Worm (Caenorhabditis elegans) whole organism, L2 larva: ENCODE data around the gene lig-1.
A peak's percentile ranks its signal among the peaks of the same experiment; 100 is the strongest.

Experiments
- F13H6.1 ChIP-seq: sonication (generic microtip); optimal IDR thresholded peaks from 2 replicates; lab custom pipeline; 2016; ENCODE audit warnings: missing genetic modification characterization, missing compliant biosample characterization
- R02D3.7 ChIP-seq: fragments of 150-350 bp; optimal IDR thresholded peaks from 2 replicates; lab custom pipeline; 2014; ENCODE audit warnings: missing biosample characterization, missing genetic modification characterization
- Y55F3AM.14 ChIP-seq: fragments of 200-800 bp; sonication (Bioruptor generic); optimal IDR thresholded peaks from 2 replicates; lab custom pipeline; 2018; ENCODE audit warnings: mild to moderate bottlenecking, missing genetic modification characterization, missing compliant biosample characterization
- ZK546.5 ChIP-seq: sonication (generic microtip); optimal IDR thresholded peaks from 2 replicates; lab custom pipeline; 2017; ENCODE audit warnings: missing biosample characterization, missing genetic modification characterization
- alr-1 ChIP-seq: fragments of 150-350 bp; optimal IDR thresholded peaks from 2 replicates; lab custom pipeline; 2014; ENCODE audit warnings: missing biosample characterization, missing genetic modification characterization
- aly-2 ChIP-seq: fragments of 150-350 bp; optimal IDR thresholded peaks from 2 replicates; lab custom pipeline; 2014; ENCODE audit warnings: missing biosample characterization, missing genetic modification characterization
- ama-1 ChIP-seq: fragments of 150-350 bp; optimal IDR thresholded peaks from 2 replicates; lab custom pipeline; 2018; ENCODE audit warnings: inconsistent platforms
- ceh-82 ChIP-seq: fragments of 150-350 bp; optimal IDR thresholded peaks from 2 replicates; lab custom pipeline; 2014; ENCODE audit warnings: missing biosample characterization, missing genetic modification characterization
- crh-2 ChIP-seq: sonication (generic microtip); optimal IDR thresholded peaks from 2 replicates; lab custom pipeline; 2017; ENCODE audit warnings: missing biosample characterization, missing genetic modification characterization
- elt-1 ChIP-seq: fragments of 150-350 bp; optimal IDR thresholded peaks from 2 replicates; lab custom pipeline; 2014; ENCODE audit warnings: missing biosample characterization, missing genetic modification characterization
- elt-3 ChIP-seq: sonication (generic microtip); optimal IDR thresholded peaks from 2 replicates; lab custom pipeline; 2017; ENCODE audit warnings: missing biosample characterization, missing genetic modification characterization
- fos-1 ChIP-seq: fragments of 150-350 bp; optimal IDR thresholded peaks from 2 replicates; lab custom pipeline; 2014; ENCODE audit warnings: missing biosample characterization, missing genetic modification characterization
- gmeb-1 ChIP-seq: fragments of 150-350 bp; optimal IDR thresholded peaks from 2 replicates; lab custom pipeline; 2014; ENCODE audit warnings: missing biosample characterization, missing genetic modification characterization
- lin-11 ChIP-seq: fragments of 150-350 bp; sonication (generic microtip); optimal IDR thresholded peaks from 2 replicates; lab custom pipeline; 2014; ENCODE audit warnings: missing biosample characterization, missing genetic modification characterization, inconsistent platforms, mixed read lengths
- lin-13 ChIP-seq: fragments of 150-350 bp; optimal IDR thresholded peaks from 2 replicates; lab custom pipeline; 2014; ENCODE audit warnings: missing biosample characterization, missing genetic modification reagents, missing genetic modification characterization
- lin-39 ChIP-seq: fragments of 150-350 bp; optimal IDR thresholded peaks from 2 replicates; lab custom pipeline; 2014; ENCODE audit warnings: missing biosample characterization, missing genetic modification reagents, missing genetic modification characterization
- lsy-2 ChIP-seq, 2 experiments: fragments of 150-350 bp in 1 of 2; sonication (generic microtip) in 1 of 2; optimal IDR thresholded peaks; 2 replicates each; lab custom pipeline; 2014 to 2017; ENCODE audit warnings: missing biosample characterization in 2 of 2, missing genetic modification characterization in 2 of 2
- mab-5 ChIP-seq: fragments of 150-350 bp; optimal IDR thresholded peaks from 2 replicates; lab custom pipeline; 2014; ENCODE audit warnings: missing biosample characterization, missing genetic modification characterization
- mbf-1 ChIP-seq: sonication (generic microtip); optimal IDR thresholded peaks from 2 replicates; lab custom pipeline; 2017; ENCODE audit warnings: missing biosample characterization, missing genetic modification characterization
- mdl-1 ChIP-seq, 2 experiments: fragments of 150-350 bp in 1 of 2; sonication (generic microtip) in 1 of 2; optimal IDR thresholded peaks; 2 replicates each; lab custom pipeline; 2017; ENCODE audit warnings: missing biosample characterization in 2 of 2, missing genetic modification characterization in 2 of 2
- nhr-10 ChIP-seq: sonication (generic microtip); optimal IDR thresholded peaks from 2 replicates; lab custom pipeline; 2017; ENCODE audit warnings: missing biosample characterization, missing genetic modification characterization
- nhr-23 ChIP-seq: fragments of 150-350 bp; optimal IDR thresholded peaks from 2 replicates; lab custom pipeline; 2014; ENCODE audit warnings: missing biosample characterization, missing genetic modification reagents, missing genetic modification characterization
- nhr-6 ChIP-seq: fragments of 150-350 bp; optimal IDR thresholded peaks from 2 replicates; lab custom pipeline; 2014; ENCODE audit warnings: missing biosample characterization, missing genetic modification characterization
- nhr-77 ChIP-seq: fragments of 150-350 bp; optimal IDR thresholded peaks from 2 replicates; lab custom pipeline; 2014; ENCODE audit warnings: missing biosample characterization, missing genetic modification characterization
- peb-1 ChIP-seq: fragments of 150-350 bp; optimal IDR thresholded peaks from 2 replicates; lab custom pipeline; 2014; ENCODE audit warnings: missing biosample characterization, missing genetic modification characterization
- sem-4 ChIP-seq: fragments of 150-350 bp; optimal IDR thresholded peaks from 2 replicates; lab custom pipeline; 2014; ENCODE audit warnings: missing biosample characterization, missing genetic modification reagents, missing genetic modification characterization
- skn-1 ChIP-seq: sonication (generic microtip); optimal IDR thresholded peaks from 2 replicates; lab custom pipeline; 2017; ENCODE audit warnings: missing biosample characterization, missing genetic modification characterization
- sma-3 ChIP-seq: sonication (generic microtip); optimal IDR thresholded peaks from 2 replicates; lab custom pipeline; 2016; ENCODE audit warnings: missing genetic modification reagents, missing genetic modification characterization, missing compliant biosample characterization
- sma-9 ChIP-seq, 2 experiments: fragments of 150-350 bp in 1 of 2; sonication (generic microtip) in 1 of 2; optimal IDR thresholded peaks; 2 replicates each; lab custom pipeline; 2014 to 2016; ENCODE audit warnings: missing genetic modification characterization in 2 of 2, mild to moderate bottlenecking in 1 of 2, missing biosample characterization in 1 of 2, missing compliant biosample characterization in 1 of 2, missing genetic modification reagents in 1 of 2, moderate library complexity in 1 of 2
- snpc-4 ChIP-seq: fragments of 150-350 bp; optimal IDR thresholded peaks from 2 replicates; lab custom pipeline; 2014; ENCODE audit warnings: missing biosample characterization, missing genetic modification characterization
- unc-39 ChIP-seq: fragments of 150-350 bp; optimal IDR thresholded peaks from 2 replicates; lab custom pipeline; 2014; ENCODE audit warnings: missing biosample characterization, missing genetic modification characterization
- unc-62 ChIP-seq: fragments of 150-350 bp; optimal IDR thresholded peaks from 2 replicates; lab custom pipeline; 2014; ENCODE audit warnings: missing biosample characterization, missing genetic modification reagents, missing genetic modification characterization
- zag-1 ChIP-seq: fragments of 150-350 bp; optimal IDR thresholded peaks from 2 replicates; lab custom pipeline; 2014; ENCODE audit warnings: missing biosample characterization, missing genetic modification characterization
- ztf-1 ChIP-seq: fragments of 200-800 bp; sonication (Bioruptor generic); conservative IDR thresholded peaks from 2 replicates; pipeline ENCODE4 v1.3.6; 2022; ENCODE audit warnings: missing genetic modification characterization, missing compliant biosample characterization
- ztf-11 ChIP-seq: sonication (generic microtip); optimal IDR thresholded peaks from 2 replicates; lab custom pipeline; 2017; ENCODE audit warnings: missing biosample characterization, missing genetic modification characterization
- ztf-4 ChIP-seq: fragments of 150-350 bp; optimal IDR thresholded peaks from 2 replicates; lab custom pipeline; 2014; ENCODE audit warnings: missing biosample characterization, missing genetic modification characterization

lig-1 gene

ce11 chrV:10795494-10795893, 18.4 kb upstream of the lig-1 start, which contains the start of gene D1054.19:
Gene D1054.19, plus strand, starts transcription at chrV:10795794.
- TF ChIP-seq ceh-82 (no peak), ztf-4 (tag; lab: Kevin White, UChicago) (no peak), F13H6.1 (tag; lab: Kevin White, UChicago) (no peak), R02D3.7 (tag; lab: Kevin White, UChicago) (no peak), unc-62 (GFP tag; lab: Kevin White, UChicago) (no peak), lin-39 (tag; lab: Kevin White, UChicago) (no peak), mbf-1 (tag; lab: Kevin White, UChicago) (no peak)

- TF ChIP-seq zag-1 (tag; lab: Kevin White, UChicago) = no peak
- no peak for TF ChIP-seq sem-4 (tag; lab: Kevin White, UChicago)
- no peak for TF ChIP-seq elt-3 (tag; lab: Kevin White, UChicago)
- no peak for TF ChIP-seq F13H6.1 (tag; lab: Kevin White, UChicago)
- TF ChIP-seq nhr-6 = no peak
- TF ChIP-seq alr-1 = no peak
- TF ChIP-seq lin-11 = no peak
- TF ChIP-seq unc-62 (GFP tag; lab: Kevin White, UChicago) = no peak
- TF ChIP-seq nhr-77 (tag; lab: Kevin White, UChicago) = no peak
- TF ChIP-seq lin-13 = no peak
- TF ChIP-seq mab-5 = no peak
Observed at ce11 chrV:10798090-10798489, 15.8 kb upstream of the lig-1 start, which contains the start of gene srh-184. Gene srh-184, minus strand, starts transcription at chrV:10798190.

- peak; percentile 45 for TF ChIP-seq gmeb-1
- peak in 1 of 2 experiments; percentile 26 for TF ChIP-seq mdl-1 (tag; optimal IDR thresholded peaks at IDR 0.05; lab: Kevin White, UChicago)
- TF ChIP-seq sma-3 (GFP tag; lab: Kevin White, UChicago) = no peak
- TF ChIP-seq crh-2 (tag; lab: Kevin White, UChicago) = peak; percentile 73
- peak; percentile 15 for TF ChIP-seq skn-1 (tag; lab: Kevin White, UChicago)
- TF ChIP-seq sma-9 (GFP tag; optimal IDR thresholded peaks at IDR 0.05; lab: Kevin White, UChicago) = peak; percentile 74
- no peak for TF ChIP-seq sma-9 (tag; optimal IDR thresholded peaks at IDR 0.05; lab: Kevin White, UChicago)
- peak; percentile 70 for TF ChIP-seq fos-1
- no peak for TF ChIP-seq snpc-4 (tag; lab: Kevin White, UChicago)
Observed at ce11 chrV:10801154-10801553, 12.8 kb upstream of the lig-1 start, which contains the start of gene D1054.18. Gene D1054.18, minus strand, starts transcription at chrV:10801198.

- no peak for TF ChIP-seq Y55F3AM.14 (GFP tag; lab: Kevin White, UChicago)
- peak; percentile 10 for TF ChIP-seq F13H6.1 (tag; lab: Kevin White, UChicago)
- peak; percentile 1 for TF ChIP-seq gmeb-1
- no peak for TF ChIP-seq ama-1 (lab: Kevin White, UChicago)
- no peak for TF ChIP-seq aly-2 (tag; lab: Kevin White, UChicago)
- TF ChIP-seq crh-2 (tag; lab: Kevin White, UChicago) = peak; percentile 85
- no peak for TF ChIP-seq elt-1
- no peak for TF ChIP-seq lin-13
- TF ChIP-seq sma-9 (GFP tag; optimal IDR thresholded peaks at IDR 0.05; lab: Kevin White, UChicago) = peak; percentile 85
- TF ChIP-seq sma-9 (tag; optimal IDR thresholded peaks at IDR 0.05; lab: Kevin White, UChicago) = no peak
- TF ChIP-seq elt-3 (tag; lab: Kevin White, UChicago) = no peak
- TF ChIP-seq zag-1 (tag; lab: Kevin White, UChicago) = no peak
- peak in 1 of 2 experiments; percentile 18 for TF ChIP-seq mdl-1 (tag; optimal IDR thresholded peaks at IDR 0.05; lab: Kevin White, UChicago)
- TF ChIP-seq fos-1 = peak; percentile 74
- TF ChIP-seq sma-3 (GFP tag; lab: Kevin White, UChicago) = peak; percentile 19
Observed at ce11 chrV:10802060-10802459, 11.8 kb upstream of the lig-1 start.

ce11 chrV:10804374-10804773, 9.5 kb upstream of the lig-1 start, which contains the start of gene secs-1:
Gene secs-1, minus strand, starts transcription at chrV:10804474.
- TF ChIP-seq alr-1 = no peak
- TF ChIP-seq ztf-4 (tag; lab: Kevin White, UChicago) = no peak
- no peak for TF ChIP-seq skn-1 (tag; lab: Kevin White, UChicago)
- no peak for TF ChIP-seq nhr-23
- TF ChIP-seq unc-39 (tag; lab: Kevin White, UChicago) = no peak
- TF ChIP-seq mab-5 = no peak
- TF ChIP-seq sem-4 (tag; lab: Kevin White, UChicago) = no peak
- TF ChIP-seq F13H6.1 (tag; lab: Kevin White, UChicago) = no peak
- no peak for TF ChIP-seq ztf-11
- no peak for TF ChIP-seq nhr-10
- TF ChIP-seq ztf-1 (GFP tag; lab: Robert Waterston, UW) = no peak
- no peak for TF ChIP-seq peb-1 (tag; lab: Kevin White, UChicago)
- no peak for TF ChIP-seq fos-1
- TF ChIP-seq mbf-1 (tag; lab: Kevin White, UChicago) = no peak
- TF ChIP-seq aly-2 (tag; lab: Kevin White, UChicago) = no peak
- TF ChIP-seq ceh-82 = no peak
- TF ChIP-seq lin-39 (tag; lab: Kevin White, UChicago) = no peak
- TF ChIP-seq ama-1 (lab: Kevin White, UChicago) = no peak
- no peak for TF ChIP-seq lsy-2 (tag; optimal IDR thresholded peaks at IDR 0.05; lab: Kevin White, UChicago)
- no peak for TF ChIP-seq ZK546.5 (tag; lab: Kevin White, UChicago)
- TF ChIP-seq, all 48 proteins: peak for 0
